Worm (Caenorhabditis elegans): ENCODE measurements around the gene srz-24.

srz-24 gene

ce11 chrIV:4982477-4982876 is 1.6 kb upstream of the srz-24 start, which contains the start of gene E03H12.4:
E03H12.4 (plus strand) TSS chrIV:4982596.
- TF ChIP-seq unc-62 (GFP tag; optimal IDR thresholded peaks at IDR 0.05) = no peak

ce11 chrIV:4977176-4977693 is 3.7 kb downstream of the srz-24 start, which contains the start of gene E03H12.5:
E03H12.5 (plus strand) TSS chrIV:4977226.
- no peak for TF ChIP-seq unc-62 (GFP tag; optimal IDR thresholded peaks at IDR 0.05)

- no peak for TF ChIP-seq unc-62 (GFP tag; optimal IDR thresholded peaks at IDR 0.05)
Measured at ce11 chrIV:4975995-4976394, 4.9 kb downstream of the srz-24 start, which contains the start of gene Y9C9A.16. Y9C9A.16 (minus strand) TSS chrIV:4976125.

- no peak for TF ChIP-seq unc-62 (GFP tag; optimal IDR thresholded peaks at IDR 0.05)
Measured at ce11 chrIV:4969419-4969818, 11.5 kb downstream of the srz-24 start, which contains the start of gene Y9C9A.13. Y9C9A.13 (minus strand) TSS chrIV:4969519.

- no peak for TF ChIP-seq unc-62 (GFP tag; optimal IDR thresholded peaks at IDR 0.05)
Measured at ce11 chrIV:4963834-4964233, 17.1 kb downstream of the srz-24 start, which contains the start of gene txt-3. txt-3 (plus strand) TSS chrIV:4963958.

- no peak for TF ChIP-seq unc-62 (GFP tag; optimal IDR thresholded peaks at IDR 0.05)
Measured at ce11 chrIV:4960623-4961022, 20.3 kb downstream of the srz-24 start, which contains the start of gene str-164. str-164 (plus strand) TSS chrIV:4960735.

- TF ChIP-seq unc-62 (GFP tag; optimal IDR thresholded peaks at IDR 0.05) = no peak
Measured at ce11 chrIV:4953887-4954286, 27.0 kb downstream of the srz-24 start, which contains the start of gene str-163. str-163 (plus strand) TSS chrIV:4954187.

ce11 chrIV:4945771-4946170 is 35.2 kb downstream of the srz-24 start, which contains the start of gene str-169:
str-169 (plus strand) TSS chrIV:4946071.
- TF ChIP-seq unc-62 (GFP tag; optimal IDR thresholded peaks at IDR 0.05) = no peak

ce11 chrIV:4941681-4942080 is 39.2 kb downstream of the srz-24 start, which contains the start of gene Y9C9A.5:
Y9C9A.5 (plus strand) TSS chrIV:4941981.
- no peak for TF ChIP-seq unc-62 (GFP tag; optimal IDR thresholded peaks at IDR 0.05)

ce11 chrIV:4938664-4939063 is 42.3 kb downstream of the srz-24 start, which contains the start of gene str-168:
str-168 (plus strand) TSS chrIV:4938964.
- no peak for TF ChIP-seq unc-62 (GFP tag; optimal IDR thresholded peaks at IDR 0.05)

- TF ChIP-seq unc-62 (GFP tag; optimal IDR thresholded peaks at IDR 0.05) = no peak
Measured at ce11 chrIV:4937647-4938046, 43.3 kb downstream of the srz-24 start, which contains the start of gene fbxa-86. fbxa-86 (minus strand) TSS chrIV:4938013.

- no peak for TF ChIP-seq unc-62 (GFP tag; optimal IDR thresholded peaks at IDR 0.05)
Measured at ce11 chrIV:4934103-4934502, 46.8 kb downstream of the srz-24 start, which contains the start of gene str-153. str-153 (plus strand) TSS chrIV:4934403.

- TF ChIP-seq unc-62 (GFP tag; optimal IDR thresholded peaks at IDR 0.05) = no peak
Measured at ce11 chrIV:4930754-4931322, 50.1 kb downstream of the srz-24 start.

ce11 chrIV:4930045-4930444 is 50.9 kb downstream of the srz-24 start, which contains the start of gene Y9C9A.8:
Y9C9A.8 (plus strand) TSS chrIV:4930345.
- no peak for TF ChIP-seq unc-62 (GFP tag; optimal IDR thresholded peaks at IDR 0.05)

Data from whole organism, dauer.